Fruit fly (Drosophila melanogaster): Measurements from ENCODE around the gene Chsy.

Gene Chsy

dm6 chrX:15579579-15579978, 13.8 kb downstream of the Chsy start (continued):
- peak; percentile 67 for TF ChIP-seq Nf-YB (GFP tag; optimal IDR thresholded peaks at IDR 0.05)
- TF ChIP-seq Hr51 (GFP tag; optimal IDR thresholded peaks at IDR 0.05), result peak in 1 of 2 experiments; percentile 88

- TF ChIP-seq kah (GFP tag; optimal IDR thresholded peaks at IDR 0.05) (peak; percentile 31), Deaf1 (tag; optimal IDR thresholded peaks at IDR 0.05) (peak; percentile 13), amos (GFP tag; IDR thresholded peaks at IDR 0.05; ENCODE audit: partially characterized antibody) (peak; percentile 71), CG11398 (GFP tag; optimal IDR thresholded peaks at IDR 0.05) (no peak), nerfin-1 (tag; optimal IDR thresholded peaks at IDR 0.05) (no peak), CG16779 (GFP tag; IDR thresholded peaks at IDR 0.05) (no peak), Fer1 (GFP tag; optimal IDR thresholded peaks at IDR 0.05) (no peak), CG1792 (GFP tag; optimal IDR thresholded peaks at IDR 0.05) (no peak), chinmo (GFP tag; IDR thresholded peaks at IDR 0.05; ENCODE audit: partially characterized antibody) (0 out of 4 replicates have a peak, but pooled peaks have one; percentile 74), CG10431 (GFP tag; optimal IDR thresholded peaks at IDR 0.05) (no peak), Blimp-1 (GFP tag; optimal IDR thresholded peaks at IDR 0.05) (no peak), CG5953 (GFP tag; IDR thresholded peaks at IDR 0.05) (no peak), CG9876 (GFP tag; optimal IDR thresholded peaks at IDR 0.05) (no peak), dm (GFP tag; optimal IDR thresholded peaks at IDR 0.05) (peak; percentile 30), kni (GFP tag; optimal IDR thresholded peaks at IDR 0.05) (no peak), Myb (GFP tag; optimal IDR thresholded peaks at IDR 0.05) (peak; percentile 62), MESR4 (GFP tag; optimal IDR thresholded peaks at IDR 0.05) (peak; percentile 54), CG14667 (GFP tag; IDR thresholded peaks at IDR 0.05) (no peak), fd96Cb (tag; optimal IDR thresholded peaks at IDR 0.05) (no peak), abd-A (tag; optimal IDR thresholded peaks at IDR 0.05) (no peak), scrt (GFP tag; optimal IDR thresholded peaks at IDR 0.05) (peak; percentile 30), Dref (GFP tag; IDR thresholded peaks at IDR 0.05) (peak; percentile 82), Nf-YB (GFP tag; optimal IDR thresholded peaks at IDR 0.05) (no peak), nmo (GFP tag; optimal IDR thresholded peaks at IDR 0.05) (peak; percentile 1), E2f2 (GFP tag; IDR thresholded peaks at IDR 0.05) (peak; percentile 62), da (GFP tag; optimal IDR thresholded peaks at IDR 0.05) (no peak), sd (tag; optimal IDR thresholded peaks at IDR 0.05) (no peak), inv (GFP tag; IDR thresholded peaks at IDR 0.05; ENCODE audit: partially characterized antibody) (peak; percentile 50), chm (GFP tag; IDR thresholded peaks at IDR 0.05) (0 out of 2 replicates have a peak, but pooled peaks have one; percentile 41), trem (tag; optimal IDR thresholded peaks at IDR 0.05) (peak; percentile 35), CG10267 (tag; optimal IDR thresholded peaks at IDR 0.05) (peak; percentile 76), hb (GFP tag; IDR thresholded peaks at IDR 0.05; ENCODE audit: partially characterized antibody) (peak; percentile 70), bigmax (GFP tag; optimal IDR thresholded peaks at IDR 0.05) (no peak), Sox102F (GFP tag; optimal IDR thresholded peaks at IDR 0.05) (no peak), Sin3A (optimal IDR thresholded peaks at IDR 0.05) (peak; percentile 22), pzg (GFP tag; optimal IDR thresholded peaks at IDR 0.05) (peak; percentile 70), CG42726 (GFP tag; IDR thresholded peaks at IDR 0.05; ENCODE audit: partially characterized antibody) (0 out of 2 replicates have a peak, but pooled peaks have one; percentile 22), Sry-δ (GFP tag; optimal IDR thresholded peaks at IDR 0.05) (peak; percentile 71), CG2712 (tag; optimal IDR thresholded peaks at IDR 0.05) (peak; percentile 3), ewg (GFP tag; optimal IDR thresholded peaks at IDR 0.05) (peak; percentile 38), row (GFP tag; IDR thresholded peaks at IDR 0.05) (peak; percentile 25; the same call in 1 of the 3 replicates), tio (GFP tag; optimal IDR thresholded peaks at IDR 0.05) (no peak), CG11456 (GFP tag; IDR thresholded peaks at IDR 0.05) (0 out of 3 replicates have a peak, but pooled peaks have one; percentile 51), vnd (GFP tag; IDR thresholded peaks at IDR 0.05; ENCODE audit: partially characterized antibody) (peak; percentile 50; the same call in 1 of the 3 replicates), unc-4 (GFP tag; IDR thresholded peaks at IDR 0.05; ENCODE audit: partially characterized antibody) (peak; percentile 59), CG2116 (GFP tag; optimal IDR thresholded peaks at IDR 0.05) (peak; percentile 59)
Observed at dm6 chrX:15578043-15578442, 15.3 kb downstream of the Chsy start, which contains the start of the genes cerv and CG7872. Gene cerv (minus strand): TSS chrX:15578171. Gene CG7872 (plus strand): TSS chrX:15578205.

Data from whole organism, embryonic.